Worm (Caenorhabditis elegans): Measurements from ENCODE around the gene epc-1.

The epc-1 gene

DNA sequence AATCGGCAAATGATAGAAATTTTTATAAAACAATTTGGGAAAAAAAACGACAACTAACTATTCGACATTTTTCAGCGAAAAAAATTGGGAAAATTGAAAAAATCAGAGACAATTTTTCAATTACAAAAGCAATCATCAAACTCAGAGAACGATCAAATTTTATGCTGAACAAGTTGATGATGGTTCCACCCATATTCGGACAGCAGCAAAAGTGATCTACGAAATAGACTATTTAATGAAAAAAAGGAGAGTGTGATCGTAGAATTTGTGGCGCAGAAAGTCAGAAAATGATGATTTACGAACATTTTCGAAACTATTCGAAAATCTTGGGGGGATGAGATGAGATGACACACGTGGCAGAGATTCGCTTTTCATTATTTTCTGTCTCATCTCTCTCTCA, 57.1 kb downstream of the epc-1 start:
- TF ChIP-seq crh-2 (tag; optimal IDR thresholded peaks at IDR 0.05) (peak; percentile 25), gmeb-1 (tag; optimal IDR thresholded peaks at IDR 0.05) (no peak), C34F6.9 (tag; optimal IDR thresholded peaks at IDR 0.05) (peak; percentile 73), sma-3 (GFP tag; optimal IDR thresholded peaks at IDR 0.05) (peak; percentile 46), nhr-12 (tag; optimal IDR thresholded peaks at IDR 0.05) (no peak), blmp-1 (tag; optimal IDR thresholded peaks at IDR 0.05; ENCODE audit: insufficient read depth) (peak; percentile 0), nhr-21 (tag; optimal IDR thresholded peaks at IDR 0.05) (peak; percentile 5), sma-9 (GFP tag; optimal IDR thresholded peaks at IDR 0.05) (peak; percentile 45), sma-9 (tag; optimal IDR thresholded peaks at IDR 0.05) (no peak)

DNA sequence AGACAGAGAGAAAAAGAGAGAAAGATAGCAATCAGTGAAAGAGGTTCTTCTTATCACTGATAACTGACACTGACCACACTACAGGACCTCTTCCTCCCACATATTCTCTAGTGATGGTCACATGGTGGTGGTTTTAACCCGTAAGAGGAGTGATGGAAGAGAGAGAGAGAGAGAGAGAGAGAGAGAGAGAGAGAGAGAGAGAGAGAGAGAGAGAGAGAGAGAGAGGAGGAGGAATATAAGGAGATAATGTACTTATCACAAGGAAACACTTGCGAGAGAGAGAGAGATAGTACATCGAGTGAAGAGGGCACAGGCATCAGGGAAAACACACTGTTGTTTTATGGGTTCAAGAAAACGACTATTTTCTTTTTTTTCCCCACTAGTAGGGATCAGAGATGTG, 58.7 kb downstream of the epc-1 start:
- TF ChIP-seq lsy-2 (tag; optimal IDR thresholded peaks at IDR 0.05) (peak in 1 of 2 experiments; percentile 69), lin-39 (tag; optimal IDR thresholded peaks at IDR 0.05) (no peak), crh-2 (tag; optimal IDR thresholded peaks at IDR 0.05) (peak; percentile 82), blmp-1 (tag; optimal IDR thresholded peaks at IDR 0.05; ENCODE audit: insufficient read depth) (peak; percentile 85), nhr-12 (tag; optimal IDR thresholded peaks at IDR 0.05) (no peak), mdl-1 (tag; optimal IDR thresholded peaks at IDR 0.05) (peak in 1 of 2 experiments; percentile 63), sem-4 (tag; optimal IDR thresholded peaks at IDR 0.05) (peak; percentile 70), dmd-4 (tag; optimal IDR thresholded peaks at IDR 0.05) (no peak), alr-1 (tag; optimal IDR thresholded peaks at IDR 0.05) (no peak), aly-2 (tag; optimal IDR thresholded peaks at IDR 0.05) (no peak), sma-9 (GFP tag; optimal IDR thresholded peaks at IDR 0.05) (peak; percentile 86), sma-9 (tag; optimal IDR thresholded peaks at IDR 0.05) (no peak), unc-39 (tag; optimal IDR thresholded peaks at IDR 0.05) (no peak), zag-1 (tag; optimal IDR thresholded peaks at IDR 0.05) (no peak), nhr-129 (tag; optimal IDR thresholded peaks at IDR 0.05) (peak; percentile 64), lin-13 (GFP tag; optimal IDR thresholded peaks at IDR 0.05) (peak; percentile 22), ama-1 (optimal IDR thresholded peaks at IDR 0.05) (no peak), ztf-11 (tag; optimal IDR thresholded peaks at IDR 0.05) (no peak), snpc-4 (tag; optimal IDR thresholded peaks at IDR 0.05) (no peak), nhr-21 (tag; optimal IDR thresholded peaks at IDR 0.05) (peak; percentile 95), egl-27 (tag; optimal IDR thresholded peaks at IDR 0.05) (peak; percentile 33), Y55F3AM.14 (GFP tag; optimal IDR thresholded peaks at IDR 0.05) (peak; percentile 82), unc-55 (GFP tag; optimal IDR thresholded peaks at IDR 0.05) (no peak), ZK546.5 (tag; optimal IDR thresholded peaks at IDR 0.05) (no peak), fos-1 (tag; optimal IDR thresholded peaks at IDR 0.05) (peak; percentile 81), ztf-1 (GFP tag; conservative IDR thresholded peaks at IDR 0.05) (no peak), skn-1 (tag; optimal IDR thresholded peaks at IDR 0.05) (no peak), mbf-1 (tag; optimal IDR thresholded peaks at IDR 0.05) (no peak), ztf-4 (tag; optimal IDR thresholded peaks at IDR 0.05) (peak; percentile 74), R02D3.7 (tag; optimal IDR thresholded peaks at IDR 0.05) (no peak), ceh-16 (tag; optimal IDR thresholded peaks at IDR 0.05) (no peak), C34F6.9 (tag; optimal IDR thresholded peaks at IDR 0.05) (peak; percentile 23), sma-3 (GFP tag; optimal IDR thresholded peaks at IDR 0.05) (peak; percentile 76), gmeb-1 (tag; optimal IDR thresholded peaks at IDR 0.05) (peak; percentile 84), elt-1 (tag; optimal IDR thresholded peaks at IDR 0.05) (no peak), nhr-11 (tag; optimal IDR thresholded peaks at IDR 0.05) (no peak), nhr-25 (tag; optimal IDR thresholded peaks at IDR 0.05) (peak; percentile 82), unc-62 (GFP tag; optimal IDR thresholded peaks at IDR 0.05) (no peak), nhr-6 (tag; optimal IDR thresholded peaks at IDR 0.05) (peak; percentile 67), nhr-23 (tag; optimal IDR thresholded peaks at IDR 0.05) (no peak), peb-1 (tag; optimal IDR thresholded peaks at IDR 0.05) (no peak), lin-11 (tag; optimal IDR thresholded peaks at IDR 0.05) (no peak), F13H6.1 (tag; optimal IDR thresholded peaks at IDR 0.05) (peak; percentile 62), mab-5 (tag; optimal IDR thresholded peaks at IDR 0.05) (no peak)

Measured in whole organism, L2 larva.